Fruit fly (Drosophila melanogaster): ENCODE data around the gene Ilp8.

The Ilp8 gene

DNA sequence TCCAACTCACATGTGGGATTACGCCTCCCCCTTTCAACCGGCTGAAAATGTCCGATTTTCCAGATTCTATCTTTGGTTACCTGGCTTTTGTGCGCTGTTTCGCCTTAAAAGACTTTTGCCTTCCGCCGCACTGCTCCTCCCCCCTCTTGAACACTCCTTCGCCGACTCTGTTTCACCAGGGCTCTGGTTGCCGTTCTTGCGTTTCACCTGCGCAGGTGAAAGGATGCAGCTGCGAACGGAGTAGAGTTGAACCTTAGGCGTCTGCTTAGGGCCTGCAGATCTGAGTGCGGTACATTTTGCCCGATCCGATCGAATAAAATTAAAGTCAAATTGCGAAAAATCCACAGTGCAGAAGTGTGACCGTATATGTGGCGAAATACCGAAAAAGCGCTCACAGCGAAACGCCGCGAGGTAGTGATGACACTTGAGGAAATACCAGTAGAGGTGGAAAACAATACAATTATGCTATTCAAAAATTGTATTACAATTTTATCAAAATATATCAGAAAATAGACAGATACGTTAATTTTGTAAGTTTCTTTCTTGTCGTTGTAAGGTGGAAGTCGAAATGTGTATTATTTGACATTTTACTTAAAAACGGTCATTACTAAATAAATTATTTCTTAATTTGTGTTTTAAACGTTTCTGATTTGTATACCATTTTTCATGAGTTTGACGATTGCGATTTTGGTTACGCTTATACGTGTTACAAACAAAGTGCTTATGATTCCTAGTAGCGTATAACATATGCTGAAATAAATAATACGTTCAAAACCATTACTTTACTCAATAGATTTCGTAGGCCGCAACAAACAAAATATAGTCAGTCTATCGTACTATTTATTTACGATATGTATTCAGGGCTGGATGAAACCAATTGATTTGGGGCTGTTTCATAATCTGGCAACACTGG lies 16.0 kb downstream of the Ilp8 start, which contains the start of the genes CG6664 and CG7728:
Gene CG6664 (minus strand): TSS at position 518 of the 913 bp plus-strand sequence.
Gene CG7728 (plus strand): TSS at position 874 of the 913 bp plus-strand sequence.
- TF ChIP-seq CG6808 (GFP tag; optimal IDR thresholded peaks at IDR 0.05) (no peak), Lpt (GFP tag; optimal IDR thresholded peaks at IDR 0.05) (peak; percentile 19), CG10631 (GFP tag; optimal IDR thresholded peaks at IDR 0.05) (no peak), Eip93F (GFP tag; optimal IDR thresholded peaks at IDR 0.05) (no peak), spab (GFP tag; optimal IDR thresholded peaks at IDR 0.05) (no peak), CG11294 (GFP tag; IDR thresholded peaks at IDR 0.05) (no peak; the same call in 1 of the 2 replicates), Sox102F (GFP tag; optimal IDR thresholded peaks at IDR 0.05) (no peak), topi (GFP tag; optimal IDR thresholded peaks at IDR 0.05) (peak; percentile 60), Hr4 (GFP tag; optimal IDR thresholded peaks at IDR 0.05) (no peak), achi (GFP tag; optimal IDR thresholded peaks at IDR 0.05) (no peak), CG1621 (tag; optimal IDR thresholded peaks at IDR 0.05) (no peak), CG34406 (GFP tag; optimal IDR thresholded peaks at IDR 0.05) (no peak), CG8632 (GFP tag; optimal IDR thresholded peaks at IDR 0.05) (peak; percentile 48), CG11762 (GFP tag; optimal IDR thresholded peaks at IDR 0.05; ENCODE audit: insufficient read depth) (peak; percentile 37), CG4318 (GFP tag; optimal IDR thresholded peaks at IDR 0.05) (no peak), lz (GFP tag; optimal IDR thresholded peaks at IDR 0.05) (peak; percentile 71), Sox15 (GFP tag; optimal IDR thresholded peaks at IDR 0.05) (peak; percentile 42), Ets96B (tag; optimal IDR thresholded peaks at IDR 0.05) (no peak), CG9139 (GFP tag; optimal IDR thresholded peaks at IDR 0.05) (no peak), fkh (GFP tag; optimal IDR thresholded peaks at IDR 0.05) (peak; percentile 99), CG11902 (GFP tag; optimal IDR thresholded peaks at IDR 0.05) (peak; percentile 41), dsx (GFP tag; optimal IDR thresholded peaks at IDR 0.05; ENCODE audit: poor library complexity, severe bottlenecking) (no peak), Sox14 (GFP tag; optimal IDR thresholded peaks at IDR 0.05) (peak; percentile 42), CG10669 (GFP tag; optimal IDR thresholded peaks at IDR 0.05) (no peak), acj6 (GFP tag; optimal IDR thresholded peaks at IDR 0.05) (no peak), OdsH (GFP tag; optimal IDR thresholded peaks at IDR 0.05) (no peak), CG31627 (GFP tag; optimal IDR thresholded peaks at IDR 0.05) (peak; percentile 65), Hr38 (GFP tag; optimal IDR thresholded peaks at IDR 0.05) (no peak), Gug (GFP tag; IDR thresholded peaks at IDR 0.05) (no peak), CG6163 (GFP tag; IDR thresholded peaks at IDR 0.05) (0 out of 3 replicates have a peak, but pooled peaks have one; percentile 47), Hr39 (GFP tag; optimal IDR thresholded peaks at IDR 0.05) (peak; percentile 56), CG6276 (GFP tag; optimal IDR thresholded peaks at IDR 0.05) (no peak), pdm3 (GFP tag; optimal IDR thresholded peaks at IDR 0.05) (no peak), fd85E (GFP tag; optimal IDR thresholded peaks at IDR 0.05) (no peak), CG15336 (GFP tag; IDR thresholded peaks at IDR 0.05) (no peak), CG6792 (GFP tag; optimal IDR thresholded peaks at IDR 0.05) (peak; percentile 14), salr (GFP tag; optimal IDR thresholded peaks at IDR 0.05) (no peak), cyc (GFP tag; optimal IDR thresholded peaks at IDR 0.05) (peak; percentile 57), Ets21C (GFP tag; optimal IDR thresholded peaks at IDR 0.05) (peak; percentile 54), ss (GFP tag; optimal IDR thresholded peaks at IDR 0.05) (no peak), CG8319 (GFP tag; optimal IDR thresholded peaks at IDR 0.05) (no peak), Eip75B (GFP tag; optimal IDR thresholded peaks at IDR 0.05) (no peak), Eip78C (GFP tag) (peak; percentile 60), CG7368 (GFP tag; optimal IDR thresholded peaks at IDR 0.05) (no peak), fd59A (GFP tag; optimal IDR thresholded peaks at IDR 0.05) (peak; percentile 34), eg (GFP tag; IDR thresholded peaks at IDR 0.05) (no peak; the same call in 2 of the 3 replicates), esn (GFP tag; optimal IDR thresholded peaks at IDR 0.05) (peak; percentile 67), CG16779 (tag; optimal IDR thresholded peaks at IDR 0.05) (no peak), Smox (GFP tag; optimal IDR thresholded peaks at IDR 0.05) (no peak), Blimp-1 (GFP tag; optimal IDR thresholded peaks at IDR 0.05) (peak; percentile 6)

All from whole organism, prepupa.